Worm (Caenorhabditis elegans) whole organism, L3 larva: ENCODE results near the gene F38H4.5.
A peak's percentile ranks its signal among the peaks of the same experiment; 100 is the strongest.

Source experiments
- R02D3.7 ChIP-seq: fragments of 150-350 bp; optimal IDR thresholded peaks from 2 replicates; lab custom pipeline; 2014; ENCODE audit warnings: missing biosample characterization, missing genetic modification characterization
- ZK546.5 ChIP-seq: sonication (generic microtip); optimal IDR thresholded peaks from 2 replicates; lab custom pipeline; 2017; ENCODE audit warnings: missing biosample characterization, missing genetic modification characterization
- aly-2 ChIP-seq: fragments of 150-350 bp; optimal IDR thresholded peaks from 2 replicates; lab custom pipeline; 2014; ENCODE audit warnings: missing biosample characterization, missing genetic modification characterization
- ama-1 ChIP-seq: fragments of 150-350 bp; optimal IDR thresholded peaks from 2 replicates; lab custom pipeline; 2018
- ceh-28 ChIP-seq: fragments of 150-350 bp; optimal IDR thresholded peaks from 2 replicates; lab custom pipeline; 2014; ENCODE audit warnings: missing biosample characterization, missing genetic modification reagents, missing genetic modification characterization
- ceh-82 ChIP-seq: fragments of 150-350 bp; optimal IDR thresholded peaks from 2 replicates; lab custom pipeline; 2014; ENCODE audit warnings: missing biosample characterization, missing genetic modification characterization
- ceh-9 ChIP-seq: sonication (generic microtip); optimal IDR thresholded peaks from 2 replicates; lab custom pipeline; 2018; ENCODE audit warnings: missing biosample characterization, missing genetic modification characterization
- daf-12 ChIP-seq: fragments of 150-350 bp; optimal IDR thresholded peaks from 2 replicates; lab custom pipeline; 2014; ENCODE audit warnings: missing biosample characterization, missing genetic modification reagents, missing genetic modification characterization
- egl-27 ChIP-seq: sonication (generic microtip); optimal IDR thresholded peaks from 4 replicates; lab custom pipeline; 2017; ENCODE audit warnings: missing biosample characterization, missing genetic modification reagents, missing genetic modification characterization
- elt-1 ChIP-seq: fragments of 150-350 bp; optimal IDR thresholded peaks from 2 replicates; lab custom pipeline; 2014; ENCODE audit warnings: missing biosample characterization, missing genetic modification characterization
- elt-2 ChIP-seq: sonication (generic microtip); optimal IDR thresholded peaks from 2 replicates; lab custom pipeline; 2016; ENCODE audit warnings: missing genetic modification reagents, mild to moderate bottlenecking, missing genetic modification characterization, missing compliant biosample characterization
- eor-1 ChIP-seq, 2 experiments: fragments of 150-350 bp; optimal IDR thresholded peaks; 2 replicates each; lab custom pipeline; 2014 to 2018; ENCODE audit warnings: missing biosample characterization in 2 of 2, missing genetic modification characterization in 2 of 2
- fkh-2 ChIP-seq: fragments of 150-350 bp; optimal IDR thresholded peaks from 2 replicates; lab custom pipeline; 2014; ENCODE audit warnings: missing biosample characterization, missing genetic modification reagents, missing genetic modification characterization
- fos-1 ChIP-seq: fragments of 150-350 bp; optimal IDR thresholded peaks from 2 replicates; lab custom pipeline; 2014; ENCODE audit warnings: missing biosample characterization, missing genetic modification characterization
- hmg-11 ChIP-seq: sonication (generic microtip); optimal IDR thresholded peaks from 2 replicates; lab custom pipeline; 2016; ENCODE audit warnings: missing genetic modification characterization, missing compliant biosample characterization
- jun-1 ChIP-seq: fragments of 150-350 bp; optimal IDR thresholded peaks from 2 replicates; lab custom pipeline; 2014; ENCODE audit warnings: missing biosample characterization, missing genetic modification reagents, missing genetic modification characterization
- lin-39 ChIP-seq: fragments of 150-350 bp; optimal IDR thresholded peaks from 2 replicates; lab custom pipeline; 2018; ENCODE audit warnings: missing biosample characterization, missing genetic modification reagents, missing genetic modification characterization
- lsy-12 ChIP-seq: sonication (generic microtip); optimal IDR thresholded peaks from 2 replicates; lab custom pipeline; 2016; ENCODE audit warnings: mild to moderate bottlenecking, missing genetic modification characterization, missing compliant biosample characterization
- mdl-1 ChIP-seq: fragments of 150-350 bp; optimal IDR thresholded peaks from 2 replicates; lab custom pipeline; 2014; ENCODE audit warnings: missing biosample characterization, missing genetic modification characterization
- mml-1 ChIP-seq: fragments of 150-350 bp; sonication (generic microtip); optimal IDR thresholded peaks from 3 replicates; lab custom pipeline; 2014; ENCODE audit warnings: missing biosample characterization, missing genetic modification characterization
- nfya-1 ChIP-seq: sonication (generic microtip); optimal IDR thresholded peaks from 2 replicates; lab custom pipeline; 2017; ENCODE audit warnings: missing genetic modification characterization, mild to moderate bottlenecking, missing compliant biosample characterization, antibody characterized with exemption, moderate library complexity; ENCODE audit not compliant: insufficient read depth
- nhr-11 ChIP-seq: fragments of 150-350 bp; optimal IDR thresholded peaks from 2 replicates; lab custom pipeline; 2014; ENCODE audit warnings: missing biosample characterization, missing genetic modification characterization
- nhr-12 ChIP-seq: fragments of 150-350 bp; optimal IDR thresholded peaks from 2 replicates; lab custom pipeline; 2014; ENCODE audit warnings: missing biosample characterization, missing genetic modification characterization
- nhr-23 ChIP-seq: fragments of 150-350 bp; optimal IDR thresholded peaks from 2 replicates; lab custom pipeline; 2014; ENCODE audit warnings: missing biosample characterization, missing genetic modification reagents, missing genetic modification characterization
- nhr-237 ChIP-seq: fragments of 150-350 bp; optimal IDR thresholded peaks from 2 replicates; lab custom pipeline; 2014; ENCODE audit warnings: missing biosample characterization, missing genetic modification characterization
- nhr-25 ChIP-seq: sonication (generic microtip); optimal IDR thresholded peaks from 2 replicates; lab custom pipeline; 2017; ENCODE audit warnings: missing biosample characterization, missing genetic modification characterization
- nhr-67 ChIP-seq: fragments of 150-350 bp; optimal IDR thresholded peaks from 2 replicates; lab custom pipeline; 2014; ENCODE audit warnings: missing biosample characterization, missing genetic modification characterization
- nhr-77 ChIP-seq: fragments of 150-350 bp; optimal IDR thresholded peaks from 2 replicates; lab custom pipeline; 2014; ENCODE audit warnings: missing biosample characterization, missing genetic modification characterization
- pha-4 ChIP-seq: fragments of 150-350 bp; optimal IDR thresholded peaks from 2 replicates; lab custom pipeline; 2014; ENCODE audit warnings: missing biosample characterization, missing genetic modification reagents, missing genetic modification characterization
- pqm-1 ChIP-seq: fragments of 150-350 bp; optimal IDR thresholded peaks from 2 replicates; lab custom pipeline; 2017; ENCODE audit warnings: missing biosample characterization, missing genetic modification characterization, inconsistent platforms
- sea-2 ChIP-seq: fragments of 150-350 bp; sonication (generic microtip); optimal IDR thresholded peaks from 4 replicates; lab custom pipeline; 2014; ENCODE audit warnings: missing biosample characterization, missing genetic modification reagents, missing genetic modification characterization
- skn-1 ChIP-seq: fragments of 150-350 bp; optimal IDR thresholded peaks from 2 replicates; lab custom pipeline; 2014; ENCODE audit warnings: missing biosample characterization, missing genetic modification characterization
- snpc-4 ChIP-seq: fragments of 150-350 bp; optimal IDR thresholded peaks from 2 replicates; lab custom pipeline; 2014; ENCODE audit warnings: missing biosample characterization, missing genetic modification characterization
- tbx-2 ChIP-seq: sonication (generic microtip); optimal IDR thresholded peaks from 2 replicates; lab custom pipeline; 2016; ENCODE audit warnings: mild to moderate bottlenecking, missing genetic modification characterization, missing compliant biosample characterization
- unc-39 ChIP-seq: sonication (generic microtip); optimal IDR thresholded peaks from 4 replicates; lab custom pipeline; 2017; ENCODE audit warnings: missing biosample characterization, missing genetic modification characterization
- unc-62 ChIP-seq: fragments of 150-350 bp; sonication (generic microtip); optimal IDR thresholded peaks from 4 replicates; lab custom pipeline; 2014; ENCODE audit warnings: missing biosample characterization, missing genetic modification reagents, missing genetic modification characterization
- zag-1 ChIP-seq: fragments of 150-350 bp; optimal IDR thresholded peaks from 2 replicates; lab custom pipeline; 2014; ENCODE audit warnings: missing biosample characterization, missing genetic modification characterization
- ztf-11 ChIP-seq: fragments of 150-350 bp; optimal IDR thresholded peaks from 2 replicates; lab custom pipeline; 2014; ENCODE audit warnings: missing biosample characterization, missing genetic modification characterization
- ztf-4 ChIP-seq: fragments of 150-350 bp; optimal IDR thresholded peaks from 2 replicates; lab custom pipeline; 2014; ENCODE audit warnings: missing biosample characterization, missing genetic modification characterization

F38H4.5 gene

ce11 chrIV:11809708-11810114 is 42.3 kb upstream of the F38H4.5 start (continued):
- no peak for TF ChIP-seq mml-1 (tag; lab: Kevin White, UChicago)
- TF ChIP-seq aly-2 (tag; lab: Kevin White, UChicago), result no peak
- peak; percentile 89 for TF ChIP-seq nfya-1
- TF ChIP-seq nhr-12 (tag; lab: Kevin White, UChicago), result no peak
- TF ChIP-seq eor-1 (tag; optimal IDR thresholded peaks at IDR 0.05; lab: Kevin White, UChicago), result no peak
- TF ChIP-seq, all 47 proteins: peak for 21

- TF ChIP-seq nhr-12 (tag; lab: Kevin White, UChicago) (no peak), nhr-23 (peak; percentile 41), zag-1 (tag; lab: Kevin White, UChicago) (no peak), snpc-4 (no peak)
Measured at ce11 chrIV:11812017-11812416, 40.0 kb upstream of the F38H4.5 start.

- no peak for TF ChIP-seq nhr-67 (tag; lab: Kevin White, UChicago)
- no peak for TF ChIP-seq nhr-12 (tag; lab: Kevin White, UChicago)
- no peak for TF ChIP-seq unc-62 (GFP tag; lab: Kevin White, UChicago)
- no peak for TF ChIP-seq egl-27 (tag; lab: Kevin White, UChicago)
- no peak for TF ChIP-seq fos-1 (tag; lab: Kevin White, UChicago)
- no peak for TF ChIP-seq tbx-2
- no peak for TF ChIP-seq unc-39 (tag; lab: Kevin White, UChicago)
- TF ChIP-seq skn-1 (tag; lab: Kevin White, UChicago), result no peak
- TF ChIP-seq pha-4, result no peak
Measured at ce11 chrIV:11813901-11814300, 38.1 kb upstream of the F38H4.5 start, which contains the start of gene M117.1. Gene M117.1, plus strand, starts transcription at chrIV:11814247.

ce11 chrIV:11820067-11820913 is 31.7 kb upstream of the F38H4.5 start:
- TF ChIP-seq daf-12 (no peak), ztf-11 (tag; lab: Kevin White, UChicago) (no peak), elt-2 (tag; lab: Kevin White, UChicago) (peak; percentile 0), pha-4 (no peak), ztf-4 (no peak), pqm-1 (tag; lab: Kevin White, UChicago) (no peak), lin-39 (tag; lab: Kevin White, UChicago) (no peak), tbx-2 (no peak), ceh-9 (tag; lab: Kevin White, UChicago) (no peak), ceh-82 (tag; lab: Kevin White, UChicago) (no peak), unc-62 (GFP tag; lab: Kevin White, UChicago) (no peak), lsy-12 (tag; lab: Kevin White, UChicago) (no peak), eor-1 (tag; optimal IDR thresholded peaks at IDR 0.05; lab: Kevin White, UChicago) (no peak), sea-2 (GFP tag; lab: Kevin White, UChicago) (no peak), fkh-2 (tag; lab: Kevin White, UChicago) (no peak), snpc-4 (no peak), ZK546.5 (tag; lab: Kevin White, UChicago) (no peak), nhr-237 (no peak), ceh-28 (tag; lab: Kevin White, UChicago) (no peak), jun-1 (no peak), nhr-77 (tag; lab: Kevin White, UChicago) (no peak), elt-1 (tag; lab: Kevin White, UChicago) (no peak), R02D3.7 (tag; lab: Kevin White, UChicago) (no peak), ama-1 (lab: Kevin White, UChicago) (peak; percentile 88), hmg-11 (tag; lab: Kevin White, UChicago) (no peak), nhr-11 (tag; lab: Kevin White, UChicago) (peak; percentile 28), egl-27 (tag; lab: Kevin White, UChicago) (no peak), mdl-1 (tag; lab: Kevin White, UChicago) (no peak), nhr-25 (tag; lab: Kevin White, UChicago) (peak; percentile 25)
- TF ChIP-seq, all 47 proteins: peak for 4
